Worm (Caenorhabditis elegans) whole organism, L1 larva: Measurements from ENCODE around the gene nhr-210.

Experiments used
- C04F5.9 ChIP-seq: sonication (generic microtip); optimal IDR thresholded peaks from 2 replicates; lab custom pipeline; 2016; ENCODE audit warnings: missing genetic modification characterization, missing compliant biosample characterization
- C34B4.2 ChIP-seq: sonication (generic microtip); optimal IDR thresholded peaks from 2 replicates; lab custom pipeline; 2017; ENCODE audit warnings: mild to moderate bottlenecking, missing genetic modification characterization, missing compliant biosample characterization
- Y116A8C.19 ChIP-seq: sonication (generic microtip); optimal IDR thresholded peaks from 2 replicates; lab custom pipeline; 2016; ENCODE audit warnings: missing compliant biosample characterization, missing genetic modification characterization, borderline replicate concordance
- ama-1 ChIP-seq: fragments of 150-350 bp; optimal IDR thresholded peaks from 2 replicates; lab custom pipeline; 2014
- blmp-1 ChIP-seq: fragments of 150-350 bp; optimal IDR thresholded peaks from 2 replicates; lab custom pipeline; 2014; ENCODE audit warnings: missing biosample characterization, missing genetic modification characterization
- ces-1 ChIP-seq: fragments of 150-350 bp; optimal IDR thresholded peaks from 2 replicates; lab custom pipeline; 2014; ENCODE audit warnings: missing biosample characterization, missing genetic modification reagents, missing genetic modification characterization
- dpl-1 ChIP-seq, 3 experiments: fragments of 150-350 bp in 2 of 3; sonication (generic microtip) in 1 of 3; optimal IDR thresholded peaks; 2 replicates each; lab custom pipeline; 2014 to 2017; ENCODE audit warnings: missing biosample characterization in 3 of 3, missing genetic modification characterization in 3 of 3, missing genetic modification reagents in 3 of 3
- efl-1 ChIP-seq, 4 experiments: fragments of 150-350 bp; optimal IDR thresholded peaks in 3 of 4; peaks in 1 of 4; 1 replicate in 1 of 4; 2 replicates in 3 of 4; lab custom pipeline; 2014; ENCODE audit warnings: missing biosample characterization in 2 of 4, missing genetic modification characterization in 2 of 4, missing genetic modification reagents in 2 of 4
- efl-3 ChIP-seq: fragments of 200-800 bp; sonication (Bioruptor generic); optimal IDR thresholded peaks from 2 replicates; lab custom pipeline; 2018; ENCODE audit warnings: mild to moderate bottlenecking, missing genetic modification characterization, missing compliant biosample characterization
- egl-13 ChIP-seq: sonication (generic microtip); optimal IDR thresholded peaks from 2 replicates; lab custom pipeline; 2016; ENCODE audit warnings: missing genotype, missing genetic modification reagents, missing genetic modification characterization, missing compliant biosample characterization
- elt-2 ChIP-seq: sonication (generic microtip); optimal IDR thresholded peaks from 2 replicates; lab custom pipeline; 2016; ENCODE audit warnings: missing genetic modification characterization, mild to moderate bottlenecking, inconsistent platforms, missing compliant biosample characterization, missing genetic modification reagents
- elt-3 ChIP-seq, 6 experiments: fragments of 150-350 bp in 1 of 6; sonication (generic microtip); optimal IDR thresholded peaks; 2 replicates each; lab custom pipeline; 2017 to 2018; ENCODE audit warnings: missing biosample characterization in 6 of 6, missing genetic modification characterization in 6 of 6, inconsistent platforms in 1 of 6
- fkh-10 ChIP-seq: sonication (generic microtip); optimal IDR thresholded peaks from 2 replicates; lab custom pipeline; 2017; ENCODE audit warnings: missing biosample characterization, missing genetic modification reagents, missing genetic modification characterization
- fkh-4 ChIP-seq: sonication (generic microtip); optimal IDR thresholded peaks from 2 replicates; lab custom pipeline; 2016; ENCODE audit warnings: missing compliant biosample characterization, missing genetic modification characterization, borderline replicate concordance
- fkh-8 ChIP-seq: sonication (generic microtip); optimal IDR thresholded peaks from 2 replicates; lab custom pipeline; 2016; ENCODE audit warnings: mild to moderate bottlenecking, missing genetic modification characterization, missing compliant biosample characterization
- fos-1 ChIP-seq: fragments of 150-350 bp; optimal IDR thresholded peaks from 2 replicates; lab custom pipeline; 2014; ENCODE audit warnings: missing biosample characterization, missing genetic modification characterization
- hlh-4 ChIP-seq: sonication (generic microtip); optimal IDR thresholded peaks from 2 replicates; lab custom pipeline; 2016; ENCODE audit warnings: mild to moderate bottlenecking, missing genetic modification characterization, missing compliant biosample characterization
- isw-1 ChIP-seq: fragments of 200-800 bp; sonication (Bioruptor generic); IDR thresholded peaks from 2 replicates; pipeline ENCODE4 v1.3.6; 2022; ENCODE audit warnings: missing genetic modification characterization, missing compliant biosample characterization
- lin-14 ChIP-seq: fragments of 200-800 bp; sonication (Bioruptor generic); optimal IDR thresholded peaks from 2 replicates; lab custom pipeline; 2018; ENCODE audit warnings: mild to moderate bottlenecking, missing genetic modification characterization, moderate library complexity, missing compliant biosample characterization
- lin-35 ChIP-seq, 2 experiments: fragments of 150-350 bp; optimal IDR thresholded peaks; 2 replicates each; lab custom pipeline; 2014; ENCODE audit warnings: missing biosample characterization in 2 of 2, missing genetic modification characterization in 2 of 2, missing genetic modification reagents in 2 of 2
- lsy-2 ChIP-seq, 2 experiments: fragments of 150-350 bp; optimal IDR thresholded peaks; 2 replicates each; lab custom pipeline; 2014; ENCODE audit warnings: missing biosample characterization in 2 of 2, missing genetic modification characterization in 2 of 2
- mab-9 ChIP-seq: fragments of 200-800 bp; sonication (Bioruptor generic); IDR thresholded peaks from 2 replicates; pipeline ENCODE4 v1.3.6; 2022; ENCODE audit warnings: missing genetic modification reagents, missing genetic modification characterization, missing compliant biosample characterization
- mdl-1 ChIP-seq, 2 experiments: fragments of 150-350 bp; optimal IDR thresholded peaks; 2 replicates each; lab custom pipeline; 2014 to 2017; ENCODE audit warnings: missing biosample characterization in 2 of 2, missing genetic modification characterization in 2 of 2, inconsistent platforms in 1 of 2
- mep-1 ChIP-seq: fragments of 150-350 bp; optimal IDR thresholded peaks from 2 replicates; lab custom pipeline; 2014; ENCODE audit warnings: missing biosample characterization, missing genetic modification characterization
- nhr-11 ChIP-seq: fragments of 150-350 bp; optimal IDR thresholded peaks from 2 replicates; lab custom pipeline; 2014; ENCODE audit warnings: missing biosample characterization, missing genetic modification characterization
- nhr-20 ChIP-seq: sonication (generic microtip); optimal IDR thresholded peaks from 2 replicates; lab custom pipeline; 2016; ENCODE audit warnings: mild to moderate bottlenecking, missing genetic modification characterization, missing compliant biosample characterization
- nhr-47 ChIP-seq: sonication (generic microtip); optimal IDR thresholded peaks from 2 replicates; lab custom pipeline; 2016; ENCODE audit warnings: mild to moderate bottlenecking, missing genetic modification characterization, moderate library complexity, missing compliant biosample characterization
- nhr-85 ChIP-seq: sonication (generic microtip); peaks from one replicate; lab custom pipeline; 2016; ENCODE audit warnings: missing genetic modification characterization, inconsistent platforms, missing compliant biosample characterization
- nhr-90 ChIP-seq: sonication (generic microtip); optimal IDR thresholded peaks from 2 replicates; lab custom pipeline; 2016; ENCODE audit warnings: mild to moderate bottlenecking, missing genetic modification characterization, missing compliant biosample characterization; ENCODE audit not compliant: poor library complexity
- pag-3 ChIP-seq: sonication (generic microtip); optimal IDR thresholded peaks from 2 replicates; lab custom pipeline; 2017; ENCODE audit warnings: missing genetic modification characterization, mild to moderate bottlenecking, missing compliant biosample characterization, antibody characterized with exemption, borderline replicate concordance; ENCODE audit not compliant: insufficient read depth
- pax-3 ChIP-seq: fragments of 200-800 bp; sonication (Bioruptor generic); optimal IDR thresholded peaks from 2 replicates; lab custom pipeline; 2018; ENCODE audit warnings: mild to moderate bottlenecking, missing genetic modification characterization, moderate library complexity, missing compliant biosample characterization
- pqm-1 ChIP-seq: sonication (generic microtip); optimal IDR thresholded peaks from 3 replicates; lab custom pipeline; 2017; ENCODE audit warnings: missing biosample characterization, missing genetic modification characterization
- rnt-1 ChIP-seq: sonication (generic microtip); optimal IDR thresholded peaks from 2 replicates; lab custom pipeline; 2016; ENCODE audit warnings: mild to moderate bottlenecking, missing genetic modification characterization, moderate library complexity, missing compliant biosample characterization
- snpc-4 ChIP-seq: fragments of 150-350 bp; optimal IDR thresholded peaks from 2 replicates; lab custom pipeline; 2014; ENCODE audit warnings: missing biosample characterization, missing genetic modification characterization
- snu-23 ChIP-seq: sonication (generic microtip); optimal IDR thresholded peaks from 2 replicates; lab custom pipeline; 2016; ENCODE audit warnings: missing genetic modification characterization, missing compliant biosample characterization
- sptf-1 ChIP-seq: fragments of 150-350 bp; optimal IDR thresholded peaks from 2 replicates; lab custom pipeline; 2014; ENCODE audit warnings: missing biosample characterization, missing genetic modification characterization
- sup-37 ChIP-seq: fragments of 200-800 bp; sonication (Bioruptor generic); optimal IDR thresholded peaks from 2 replicates; lab custom pipeline; 2018; ENCODE audit warnings: mild to moderate bottlenecking, missing genetic modification characterization, missing compliant biosample characterization
- swsn-7 ChIP-seq: sonication (generic microtip); optimal IDR thresholded peaks from 2 replicates; lab custom pipeline; 2016; ENCODE audit warnings: missing genetic modification characterization, missing compliant biosample characterization
- tlp-1 ChIP-seq: fragments of 150-350 bp; optimal IDR thresholded peaks from 2 replicates; lab custom pipeline; 2014; ENCODE audit warnings: missing biosample characterization, missing genetic modification characterization
- unc-130 ChIP-seq: fragments of 150-350 bp; optimal IDR thresholded peaks from 2 replicates; lab custom pipeline; 2017; ENCODE audit warnings: missing biosample characterization, missing genetic modification characterization, inconsistent platforms
- unc-62 ChIP-seq: fragments of 150-350 bp; optimal IDR thresholded peaks from 2 replicates; lab custom pipeline; 2014; ENCODE audit warnings: missing biosample characterization, missing genetic modification reagents, missing genetic modification characterization
- zip-4 ChIP-seq: fragments of 200-800 bp; sonication (Bioruptor generic); optimal IDR thresholded peaks from 2 replicates; lab custom pipeline; 2018; ENCODE audit warnings: mild to moderate bottlenecking, missing genetic modification characterization, moderate library complexity, missing compliant biosample characterization
- ztf-4 ChIP-seq: fragments of 150-350 bp; optimal IDR thresholded peaks from 2 replicates; lab custom pipeline; 2014; ENCODE audit warnings: missing biosample characterization, missing genetic modification characterization

Gene nhr-210

ce11 chrV:543169-543568, 23.8 kb upstream of the nhr-210 start, which contains the start of gene C14C6.3:
C14C6.3 (plus strand) TSS chrV:543469.
- TF ChIP-seq pax-3 (tag; lab: Kevin White, UChicago) (no peak), C04F5.9 (tag; lab: Kevin White, UChicago) (no peak), tlp-1 (tag; lab: Kevin White, UChicago) (no peak), unc-62 (no peak), pag-3 (tag; lab: Kevin White, UChicago) (no peak), Y116A8C.19 (no peak), snpc-4 (no peak), zip-4 (GFP tag; lab: Kevin White, UChicago) (no peak), rnt-1 (no peak), swsn-7 (tag; lab: Kevin White, UChicago) (no peak), fkh-8 (tag; lab: Kevin White, UChicago) (no peak), mab-9 (GFP tag; lab: Robert Waterston, UW) (no peak), fkh-10 (GFP tag; lab: Kevin White, UChicago) (no peak), fkh-4 (tag; lab: Kevin White, UChicago) (no peak), dpl-1 (GFP tag; optimal IDR thresholded peaks at IDR 0.05; lab: Kevin White, UChicago) (no peak)
- TF ChIP-seq, all 84 proteins: peak for 0

DNA sequence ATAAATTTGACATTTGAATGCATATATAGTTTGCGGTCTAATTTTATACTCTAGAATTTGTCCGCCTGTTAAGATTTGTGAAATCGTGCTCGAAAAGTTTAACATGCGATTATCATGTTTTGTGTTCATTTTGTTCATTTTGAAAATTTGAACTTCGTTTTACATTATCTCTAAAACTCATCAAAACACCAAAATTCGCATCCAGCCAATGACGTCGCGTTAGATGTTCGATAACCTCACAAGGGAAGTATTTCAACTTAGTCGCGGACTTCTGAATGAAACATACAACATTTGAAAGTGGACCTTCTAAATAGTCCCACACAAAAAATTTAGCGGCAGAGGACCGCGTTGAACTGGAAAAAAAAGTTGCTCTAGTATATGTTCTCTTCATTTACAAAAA, 22.1 kb upstream of the nhr-210 start:
- TF ChIP-seq nhr-85 (tag; lab: Kevin White, UChicago) (peak; percentile 65), sup-37 (GFP tag; lab: Kevin White, UChicago) (no peak), hlh-4 (tag; lab: Kevin White, UChicago) (no peak), efl-3 (GFP tag; lab: Kevin White, UChicago) (no peak), ama-1 (lab: Kevin White, UChicago) (no peak)

- no peak for TF ChIP-seq C34B4.2
- peak; percentile 20 for TF ChIP-seq nhr-85 (tag; lab: Kevin White, UChicago)
- TF ChIP-seq, all 84 proteins: peak for 1
These were observed 19.7 kb upstream of the nhr-210 start, which contains the start of gene nhr-155 for ce11 chrV:539040-539510. nhr-155 (plus strand) TSS chrV:539460.

- TF ChIP-seq efl-3 (GFP tag; lab: Kevin White, UChicago) (no peak), egl-13 (tag; lab: Kevin White, UChicago) (no peak), snu-23 (GFP tag; lab: Kevin White, UChicago) (no peak), swsn-7 (tag; lab: Kevin White, UChicago) (no peak), nhr-11 (tag; lab: Kevin White, UChicago) (no peak), hlh-4 (tag; lab: Kevin White, UChicago) (no peak), dpl-1 (GFP tag; optimal IDR thresholded peaks at IDR 0.05; lab: Kevin White, UChicago) (no peak), pqm-1 (no peak), unc-62 (no peak), nhr-47 (tag; lab: Kevin White, UChicago) (no peak), pax-3 (tag; lab: Kevin White, UChicago) (no peak), fos-1 (tag; lab: Kevin White, UChicago) (no peak), sptf-1 (tag; lab: Kevin White, UChicago) (no peak), lin-35 (GFP tag; optimal IDR thresholded peaks at IDR 0.05; lab: Kevin White, UChicago) (no peak), fkh-8 (tag; lab: Kevin White, UChicago) (no peak), isw-1 (GFP tag; lab: Robert Waterston, UW) (no peak)
These were observed 17.2 kb upstream of the nhr-210 start, which contains the start of gene C14C6.5 for ce11 chrV:536571-536970. C14C6.5 (plus strand) TSS chrV:536628.

DNA sequence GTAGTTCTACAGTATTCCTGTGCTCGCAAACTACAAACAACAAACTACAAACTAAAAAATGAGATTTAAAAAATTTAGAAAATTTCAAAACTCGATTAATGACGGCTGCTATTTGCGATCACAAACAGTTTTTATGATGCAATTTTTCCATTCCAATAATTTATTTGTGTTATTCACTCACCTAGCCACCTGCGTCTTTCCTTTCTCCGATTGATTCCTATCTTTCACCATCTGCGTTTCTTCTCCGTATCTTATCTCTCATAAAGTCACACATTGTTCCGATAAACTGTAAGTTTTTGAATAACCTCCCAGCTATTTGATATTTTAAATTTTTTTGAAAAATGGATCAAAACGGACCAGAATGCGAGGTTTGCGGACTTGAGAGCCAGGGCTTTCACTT, 14.8 kb upstream of the nhr-210 start, which contains the start of gene nhr-132:
TSS of gene nhr-132 (plus strand) at position 271 of the 400 bp plus-strand sequence.
- TF ChIP-seq efl-1 (optimal IDR thresholded peaks at IDR 0.05; lab: Kevin White, UChicago) (peak in 1 of 2 experiments; percentile 1), efl-1 (GFP tag; optimal IDR thresholded peaks at IDR 0.05 in 1 of 2; lab: Kevin White, UChicago) (no peak), blmp-1 (tag; lab: Kevin White, UChicago) (peak; percentile 43), elt-3 (tag; optimal IDR thresholded peaks at IDR 0.05; lab: Kevin White, UChicago) (peak in 2 of 6 experiments; percentile 25 to 44), lin-14 (GFP tag; lab: Kevin White, UChicago) (peak; percentile 92), ces-1 (GFP tag; lab: Kevin White, UChicago) (no peak), unc-130 (tag; lab: Kevin White, UChicago) (no peak), pax-3 (tag; lab: Kevin White, UChicago) (no peak), snu-23 (GFP tag; lab: Kevin White, UChicago) (peak; percentile 57), mep-1 (tag; lab: Kevin White, UChicago) (peak; percentile 54), elt-2 (tag; lab: Kevin White, UChicago) (peak; percentile 35), nhr-85 (tag; lab: Kevin White, UChicago) (peak; percentile 77), dpl-1 (GFP tag; optimal IDR thresholded peaks at IDR 0.05; lab: Kevin White, UChicago) (peak in 1 of 3 experiments; percentile 16), ztf-4 (tag; lab: Kevin White, UChicago) (no peak), nhr-20 (tag; lab: Kevin White, UChicago) (peak; percentile 56), lsy-2 (tag; optimal IDR thresholded peaks at IDR 0.05; lab: Kevin White, UChicago) (peak in 1 of 2 experiments; percentile 0), lin-35 (GFP tag; optimal IDR thresholded peaks at IDR 0.05; lab: Kevin White, UChicago) (peak in 1 of 2 experiments; percentile 44), nhr-90 (tag; lab: Kevin White, UChicago) (peak; percentile 13), mdl-1 (tag; optimal IDR thresholded peaks at IDR 0.05; lab: Kevin White, UChicago) (peak in 1 of 2 experiments; percentile 19)
